Worm (Caenorhabditis elegans): ENCODE data around the gene T19A5.3.

Gene T19A5.3

DNA sequence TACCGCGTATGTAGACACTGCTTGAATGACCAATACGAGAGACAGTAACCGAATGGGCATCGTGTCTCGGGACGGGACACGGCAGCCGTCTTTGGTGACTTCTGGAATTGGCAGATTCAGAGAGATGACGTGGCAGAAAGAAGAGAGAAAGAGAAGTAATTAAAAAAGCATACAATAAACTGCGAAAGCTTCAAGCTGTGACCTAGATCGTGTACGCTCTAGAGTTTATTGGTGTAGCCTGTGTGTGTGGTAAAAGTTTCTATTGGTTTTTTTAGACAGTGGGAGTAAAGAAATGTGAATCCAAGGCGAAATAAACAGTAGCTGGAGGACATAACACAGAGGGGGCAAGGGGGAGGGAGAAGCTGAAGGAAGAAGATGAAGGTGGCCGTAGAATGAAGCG is at the start of gene T19A5.3:
TSS of gene T19A5.3 (minus strand) at position 101 of the 400 bp plus-strand sequence.
- no peak for TF ChIP-seq nhr-23 (tag; optimal IDR thresholded peaks at IDR 0.05)
- no peak for TF ChIP-seq skn-1 (tag; optimal IDR thresholded peaks at IDR 0.05)
- TF ChIP-seq nhr-25 (tag; optimal IDR thresholded peaks at IDR 0.05) = no peak
- TF ChIP-seq lin-11 (tag; optimal IDR thresholded peaks at IDR 0.05) = no peak
- no peak for TF ChIP-seq ceh-16 (tag; optimal IDR thresholded peaks at IDR 0.05)
- no peak for TF ChIP-seq sma-9 (GFP tag; optimal IDR thresholded peaks at IDR 0.05)
- TF ChIP-seq sma-9 (tag; optimal IDR thresholded peaks at IDR 0.05) = no peak

DNA sequence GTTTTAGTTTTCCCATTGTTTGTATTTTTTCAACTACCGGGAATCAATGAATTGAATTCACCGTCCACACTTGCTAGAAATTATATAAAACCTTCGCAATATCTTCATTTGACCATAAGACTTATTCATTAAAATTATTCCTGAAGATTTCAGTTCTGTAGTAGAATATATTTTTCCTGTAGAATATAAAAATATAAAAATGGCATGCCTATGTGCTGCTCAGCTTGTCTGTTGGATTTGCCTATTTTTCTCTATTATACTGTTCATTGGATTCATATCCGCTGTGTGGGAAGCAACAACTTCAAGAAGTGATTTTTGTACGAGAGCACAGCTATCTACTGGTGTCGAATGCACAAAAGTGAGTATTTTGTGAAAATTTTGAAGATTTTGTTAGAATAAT is 47.8 kb upstream of the T19A5.3 start, which contains the start of gene F59E11.6:
TSS of gene F59E11.6 (plus strand) at position 111 of the 400 bp plus-strand sequence.
- no peak for TF ChIP-seq nhr-10 (tag; optimal IDR thresholded peaks at IDR 0.05)
- no peak for TF ChIP-seq nhr-6 (tag; optimal IDR thresholded peaks at IDR 0.05)
- no peak for TF ChIP-seq ztf-1 (GFP tag; conservative IDR thresholded peaks at IDR 0.05)
- TF ChIP-seq elt-1 (tag; optimal IDR thresholded peaks at IDR 0.05) = no peak
- no peak for TF ChIP-seq ceh-16 (tag; optimal IDR thresholded peaks at IDR 0.05)
- no peak for TF ChIP-seq elt-3 (tag; optimal IDR thresholded peaks at IDR 0.05)
- no peak for TF ChIP-seq lin-13 (GFP tag; optimal IDR thresholded peaks at IDR 0.05)
- no peak for TF ChIP-seq C34F6.9 (tag; optimal IDR thresholded peaks at IDR 0.05)

DNA sequence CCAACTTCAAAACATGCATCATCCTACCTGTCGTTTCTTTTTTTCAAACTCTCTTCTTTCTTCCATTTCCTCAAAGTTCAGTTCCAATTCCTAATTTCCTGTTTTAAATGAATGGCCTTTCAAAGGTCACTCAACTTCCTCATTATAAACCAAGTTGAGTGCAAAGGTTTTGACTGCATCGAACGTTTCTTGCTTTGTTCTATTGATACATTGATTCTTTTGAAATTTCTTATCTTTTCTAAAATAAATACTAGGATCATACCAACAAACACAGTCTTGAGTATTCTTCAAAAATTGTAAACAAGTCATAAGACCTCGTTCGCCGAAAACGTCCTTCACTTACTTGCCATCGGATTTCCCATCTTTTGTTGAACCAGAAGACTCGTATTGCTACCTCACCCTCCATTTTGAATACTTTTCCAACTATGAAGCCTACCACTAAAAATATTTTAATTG is 46.4 kb upstream of the T19A5.3 start, which contains the start of gene F59E11.7:
TSS of gene F59E11.7 (plus strand) at position 51 of the 456 bp plus-strand sequence.
- TF ChIP-seq sma-3 (GFP tag; optimal IDR thresholded peaks at IDR 0.05) (peak; percentile 11), fos-1 (tag; optimal IDR thresholded peaks at IDR 0.05) (no peak), nhr-25 (tag; optimal IDR thresholded peaks at IDR 0.05) (peak; percentile 77), ceh-82 (tag; optimal IDR thresholded peaks at IDR 0.05) (no peak)

DNA sequence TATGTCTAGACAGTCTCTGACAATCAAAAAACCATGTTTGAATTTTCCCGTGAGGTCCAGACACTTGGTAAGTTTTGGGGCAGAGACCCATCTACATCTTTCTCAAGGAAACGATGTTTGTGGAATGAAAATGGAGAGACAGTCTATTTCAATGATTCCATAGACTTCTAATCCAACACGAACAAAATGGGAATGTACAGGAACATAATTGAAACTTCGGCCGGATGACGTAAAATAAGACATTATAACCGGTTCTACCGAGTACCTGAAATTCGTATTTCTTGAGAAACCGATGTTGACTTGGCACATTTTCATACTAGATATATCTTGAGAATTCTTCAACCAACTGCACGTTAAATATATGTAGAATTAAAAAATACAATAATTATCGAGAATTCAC is 44.2 kb upstream of the T19A5.3 start, which contains the start of gene str-87:
TSS of gene str-87 (minus strand) at position 101 of the 400 bp plus-strand sequence.
- TF ChIP-seq skn-1 (tag; optimal IDR thresholded peaks at IDR 0.05) (no peak), nhr-11 (tag; optimal IDR thresholded peaks at IDR 0.05) (no peak), nhr-129 (tag; optimal IDR thresholded peaks at IDR 0.05) (no peak), nhr-10 (tag; optimal IDR thresholded peaks at IDR 0.05) (no peak), sem-4 (tag; optimal IDR thresholded peaks at IDR 0.05) (no peak), peb-1 (tag; optimal IDR thresholded peaks at IDR 0.05) (no peak), ztf-11 (tag; optimal IDR thresholded peaks at IDR 0.05) (no peak), sma-9 (GFP tag; optimal IDR thresholded peaks at IDR 0.05) (no peak), sma-9 (tag; optimal IDR thresholded peaks at IDR 0.05) (no peak), fos-1 (tag; optimal IDR thresholded peaks at IDR 0.05) (no peak), unc-62 (GFP tag; optimal IDR thresholded peaks at IDR 0.05) (no peak), lsy-2 (tag; optimal IDR thresholded peaks at IDR 0.05) (no peak), mab-5 (tag; optimal IDR thresholded peaks at IDR 0.05) (no peak), egl-27 (tag; optimal IDR thresholded peaks at IDR 0.05) (no peak), ztf-1 (GFP tag; conservative IDR thresholded peaks at IDR 0.05) (no peak), ama-1 (optimal IDR thresholded peaks at IDR 0.05) (no peak), ZK546.5 (tag; optimal IDR thresholded peaks at IDR 0.05) (no peak)

DNA sequence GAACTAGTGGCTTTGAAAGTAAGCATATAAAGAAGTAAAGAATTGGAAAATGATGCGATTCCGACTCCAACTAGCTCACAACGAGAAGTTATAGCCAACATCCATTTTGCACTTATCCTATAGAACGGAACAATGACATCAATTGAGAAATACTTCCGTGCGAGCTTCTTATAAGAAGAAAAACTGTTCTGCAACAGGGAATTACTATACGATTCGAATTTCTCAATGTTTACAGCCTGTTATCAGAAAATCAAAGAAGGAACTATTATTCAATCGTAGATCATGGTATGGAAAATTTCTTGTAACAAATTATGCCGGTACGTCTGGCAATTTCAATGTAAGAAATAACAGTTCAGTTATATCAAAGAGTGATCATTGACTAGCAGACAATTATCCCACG is 41.9 kb upstream of the T19A5.3 start, which contains the start of gene str-85:
TSS of gene str-85 (minus strand) at position 101 of the 400 bp plus-strand sequence.
- TF ChIP-seq ztf-11 (tag; optimal IDR thresholded peaks at IDR 0.05) (no peak), nhr-25 (tag; optimal IDR thresholded peaks at IDR 0.05) (no peak), mdl-1 (tag; optimal IDR thresholded peaks at IDR 0.05) (no peak), lin-11 (tag; optimal IDR thresholded peaks at IDR 0.05) (no peak), nhr-21 (tag; optimal IDR thresholded peaks at IDR 0.05) (no peak), Y55F3AM.14 (GFP tag; optimal IDR thresholded peaks at IDR 0.05) (no peak), ceh-82 (tag; optimal IDR thresholded peaks at IDR 0.05) (no peak), mbf-1 (tag; optimal IDR thresholded peaks at IDR 0.05) (no peak), lin-13 (GFP tag; optimal IDR thresholded peaks at IDR 0.05) (no peak), sem-4 (tag; optimal IDR thresholded peaks at IDR 0.05) (no peak), unc-39 (tag; optimal IDR thresholded peaks at IDR 0.05) (no peak), ama-1 (optimal IDR thresholded peaks at IDR 0.05) (no peak)

DNA sequence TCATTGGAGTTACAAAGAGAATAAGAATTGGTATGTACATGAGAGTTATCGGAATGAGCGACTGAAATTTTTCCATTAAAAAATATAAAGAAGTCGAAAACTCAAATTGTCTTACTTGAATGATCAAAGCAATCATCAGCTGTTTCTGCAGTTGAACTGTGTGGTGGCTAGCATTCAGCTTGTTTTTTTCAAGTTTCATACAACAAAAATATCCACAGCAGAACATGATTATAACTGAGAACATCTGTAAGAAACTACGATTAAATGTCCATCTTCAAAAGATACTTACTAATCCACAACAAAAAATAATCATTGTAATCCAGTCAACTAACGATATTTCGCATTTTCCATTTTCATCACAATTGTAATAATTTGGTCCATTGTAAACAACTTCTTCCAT is 40.9 kb upstream of the T19A5.3 start:
- TF ChIP-seq crh-2 (tag; optimal IDR thresholded peaks at IDR 0.05) (no peak), nhr-21 (tag; optimal IDR thresholded peaks at IDR 0.05) (no peak), ceh-16 (tag; optimal IDR thresholded peaks at IDR 0.05) (no peak), ztf-4 (tag; optimal IDR thresholded peaks at IDR 0.05) (no peak), mab-5 (tag; optimal IDR thresholded peaks at IDR 0.05) (no peak), sma-3 (GFP tag; optimal IDR thresholded peaks at IDR 0.05) (no peak), nhr-6 (tag; optimal IDR thresholded peaks at IDR 0.05) (no peak), zag-1 (tag; optimal IDR thresholded peaks at IDR 0.05) (no peak), lsy-2 (tag; optimal IDR thresholded peaks at IDR 0.05) (no peak), peb-1 (tag; optimal IDR thresholded peaks at IDR 0.05) (no peak), elt-3 (tag; optimal IDR thresholded peaks at IDR 0.05) (no peak), nhr-129 (tag; optimal IDR thresholded peaks at IDR 0.05) (no peak), F13H6.1 (tag; optimal IDR thresholded peaks at IDR 0.05) (no peak), nhr-77 (tag; optimal IDR thresholded peaks at IDR 0.05) (no peak), unc-39 (tag; optimal IDR thresholded peaks at IDR 0.05) (no peak), unc-55 (GFP tag; optimal IDR thresholded peaks at IDR 0.05) (no peak), nhr-12 (tag; optimal IDR thresholded peaks at IDR 0.05) (no peak), nhr-11 (tag; optimal IDR thresholded peaks at IDR 0.05) (no peak), aly-2 (tag; optimal IDR thresholded peaks at IDR 0.05) (no peak), lin-13 (GFP tag; optimal IDR thresholded peaks at IDR 0.05) (no peak)

All from whole organism, L2 larva.